Fruit fly (Drosophila melanogaster) whole organism, embryonic: Measurements from ENCODE around the gene CG42271.

Experiments
- Atf-2 ChIP-seq: fragments of 200-800 bp; sonication (Bioruptor generic); optimal IDR thresholded peaks from 2 replicates; lab custom pipeline; 2016; ENCODE audit warnings: missing biosample characterization, missing genetic modification characterization
- Awh ChIP-seq: fragments of 200-800 bp; sonication (Bioruptor generic); IDR thresholded peaks from 2 replicates; pipeline ENCODE4, ENCODE4 v1.3.6; 2022; ENCODE audit warnings: missing biosample characterization, missing genetic modification characterization
- CG10147 ChIP-seq: fragments of 200-800 bp; sonication (Bioruptor generic); optimal IDR thresholded peaks from 2 replicates; lab custom pipeline; 2019; ENCODE audit warnings: missing biosample characterization, mild to moderate bottlenecking, missing genetic modification characterization, moderate library complexity
- CG10565 ChIP-seq: fragments of 200-800 bp; sonication (Bioruptor generic); optimal IDR thresholded peaks from 3 replicates; lab custom pipeline; 2016; ENCODE audit warnings: missing biosample characterization, mild to moderate bottlenecking, missing genetic modification characterization
- CG11560 ChIP-seq: fragments of 200-800 bp; sonication (Bioruptor generic); IDR thresholded peaks from 3 replicates; pipeline ENCODE4 v1.3.6; 2022; ENCODE audit warnings: missing biosample characterization, missing genetic modification characterization
- CG14441 ChIP-seq: fragments of 200-800 bp; sonication (Bioruptor generic); IDR thresholded peaks from 2 replicates; pipeline ENCODE4 v1.3.6; 2022; ENCODE audit warnings: missing biosample characterization, missing genetic modification characterization
- CG15514 ChIP-seq: fragments of 200-800 bp; sonication (Bioruptor generic); optimal IDR thresholded peaks from 3 replicates; lab custom pipeline; 2017; ENCODE audit warnings: missing biosample characterization, missing genetic modification characterization, mild to moderate bottlenecking, moderate library complexity, missing genetic modification reagents
- CG1602 ChIP-seq: fragments of 200-800 bp; sonication (Bioruptor generic); optimal IDR thresholded peaks from 3 replicates; lab custom pipeline; 2016; ENCODE audit warnings: missing biosample characterization, missing genetic modification characterization
- CG17359 ChIP-seq: fragments of 200-800 bp; sonication (Bioruptor generic); optimal IDR thresholded peaks from 3 replicates; lab custom pipeline; 2018; ENCODE audit warnings: missing biosample characterization, mild to moderate bottlenecking, missing genetic modification characterization, moderate library complexity
- CG1792 ChIP-seq: fragments of 200-800 bp; sonication (Bioruptor generic); optimal IDR thresholded peaks from 2 replicates; lab custom pipeline; 2016; ENCODE audit warnings: missing biosample characterization, missing genetic modification characterization
- CG18262 ChIP-seq: fragments of 200-800 bp; optimal IDR thresholded peaks from 3 replicates; lab custom pipeline; 2019; ENCODE audit warnings: missing biosample characterization, mild to moderate bottlenecking, missing genetic modification characterization, moderate library complexity
- CG18619 ChIP-seq: fragments of 200-800 bp; sonication (Bioruptor generic); optimal IDR thresholded peaks from 3 replicates; lab custom pipeline; 2017; ENCODE audit warnings: missing biosample characterization, mild to moderate bottlenecking, missing genetic modification characterization
- CG2120 ChIP-seq: fragments of 200-800 bp; sonication (Bioruptor generic); optimal IDR thresholded peaks from 3 replicates; lab custom pipeline; 2016; ENCODE audit warnings: missing biosample characterization, missing genetic modification characterization
- CG30431 ChIP-seq: fragments of 200-800 bp; sonication (Bioruptor generic); optimal IDR thresholded peaks from 2 replicates; lab custom pipeline; 2017; ENCODE audit warnings: missing biosample characterization, missing genetic modification characterization
- CG3281 ChIP-seq: fragments of 200-800 bp; sonication (Bioruptor generic); optimal IDR thresholded peaks from 3 replicates; lab custom pipeline; 2017; ENCODE audit warnings: missing biosample characterization, mild to moderate bottlenecking, missing genetic modification characterization
- CG4424 ChIP-seq: fragments of 200-800 bp; sonication (Bioruptor generic); optimal IDR thresholded peaks from 3 replicates; lab custom pipeline; 2016; ENCODE audit warnings: missing biosample characterization, missing genetic modification characterization
- CG4707 ChIP-seq: fragments of 200-800 bp; sonication (Bioruptor generic); optimal IDR thresholded peaks from 2 replicates; lab custom pipeline; 2018; ENCODE audit warnings: missing biosample characterization, mild to moderate bottlenecking, missing genetic modification characterization, moderate library complexity
- CG7556 ChIP-seq: fragments of 200-800 bp; sonication (Bioruptor generic); optimal IDR thresholded peaks from 2 replicates; lab custom pipeline; 2017; ENCODE audit warnings: missing biosample characterization, mild to moderate bottlenecking, missing genetic modification characterization
- CG7786 ChIP-seq: fragments of 200-800 bp; sonication (Bioruptor generic); optimal IDR thresholded peaks from 2 replicates; lab custom pipeline; 2016; ENCODE audit warnings: missing biosample characterization, missing genetic modification characterization
- CG8388 ChIP-seq: fragments of 200-800 bp; sonication (Bioruptor generic); optimal IDR thresholded peaks from 2 replicates; lab custom pipeline; 2019; ENCODE audit warnings: missing biosample characterization, mild to moderate bottlenecking, missing genetic modification characterization, moderate library complexity
- Camta ChIP-seq: fragments of 200-800 bp; sonication (Bioruptor generic); optimal IDR thresholded peaks from 2 replicates; lab custom pipeline; 2016; ENCODE audit warnings: missing biosample characterization, missing genetic modification characterization
- Ets65A ChIP-seq: fragments of 200-800 bp; sonication (Bioruptor generic); peaks from one replicate; lab custom pipeline; 2016; ENCODE audit warnings: missing biosample characterization, missing genetic modification characterization
- GATAe ChIP-seq: fragments of 200-800 bp; sonication (Bioruptor generic); conservative IDR thresholded peaks from 2 replicates; pipeline ENCODE4 v1.3.6; 2022; ENCODE audit warnings: missing biosample characterization, missing genetic modification characterization
- HLH4C ChIP-seq: fragments of 200-800 bp; sonication (Bioruptor generic); IDR thresholded peaks from 3 replicates; pipeline ENCODE4 v1.3.6; 2022; ENCODE audit warnings: missing biosample characterization, missing genetic modification characterization; ENCODE audit not compliant: partially characterized antibody
- HmgD ChIP-seq: fragments of 200-800 bp; sonication (Bioruptor generic); optimal IDR thresholded peaks from 3 replicates; lab custom pipeline; 2016; ENCODE audit warnings: missing biosample characterization, missing genetic modification characterization
- Neu2 ChIP-seq: fragments of 200-800 bp; sonication (Bioruptor generic); optimal IDR thresholded peaks from 3 replicates; lab custom pipeline; 2016; ENCODE audit warnings: missing biosample characterization, missing genetic modification characterization, borderline replicate concordance
- NfI ChIP-seq: fragments of 200-800 bp; sonication (Bioruptor generic); optimal IDR thresholded peaks from 3 replicates; lab custom pipeline; 2018; ENCODE audit warnings: missing biosample characterization, mild to moderate bottlenecking, missing genetic modification characterization, moderate library complexity
- Oaz ChIP-seq: fragments of 200-800 bp; sonication (Bioruptor generic); IDR thresholded peaks from 2 replicates; pipeline ENCODE4 v1.3.6; 2022; ENCODE audit warnings: missing biosample characterization, missing genetic modification characterization
- Ptx1 ChIP-seq: fragments of 200-800 bp; sonication (Bioruptor generic); IDR thresholded peaks from 2 replicates; pipeline ENCODE4 v1.3.6; 2022; ENCODE audit warnings: missing biosample characterization, missing genetic modification characterization
- Sin3A ChIP-seq: fragments of >200 bp; optimal IDR thresholded peaks from 2 replicates; lab custom pipeline; 2018
- Vsx1 ChIP-seq: fragments of 200-800 bp; sonication (Bioruptor generic); optimal IDR thresholded peaks from 2 replicates; lab custom pipeline; 2017; ENCODE audit warnings: missing biosample characterization, mild to moderate bottlenecking, missing genetic modification characterization, missing genetic modification reagents
- Xrp1 ChIP-seq: fragments of 200-800 bp; sonication (Bioruptor generic); IDR thresholded peaks from 2 replicates; pipeline ENCODE4 v1.3.6; 2022; ENCODE audit warnings: missing biosample characterization, missing genetic modification characterization
- al ChIP-seq: fragments of 200-800 bp; sonication (Bioruptor generic); IDR thresholded peaks from 2 replicates; pipeline ENCODE4 v1.3.6; 2022; ENCODE audit warnings: missing biosample characterization, missing genetic modification characterization
- bbx ChIP-seq: fragments of 200-800 bp; sonication (Bioruptor generic); IDR thresholded peaks from 2 replicates; pipeline ENCODE4 v1.3.6; 2022; ENCODE audit warnings: missing biosample characterization, missing genetic modification characterization; ENCODE audit not compliant: partially characterized antibody
- cas ChIP-seq: fragments of 200-800 bp; sonication (Bioruptor generic); IDR thresholded peaks from 2 replicates; pipeline ENCODE4 v1.3.6; 2022; ENCODE audit warnings: missing biosample characterization, missing genetic modification characterization
- crol ChIP-seq: fragments of 200-800 bp; sonication (Bioruptor generic); IDR thresholded peaks from 2 replicates; pipeline ENCODE4 v1.3.6; 2022; ENCODE audit warnings: missing biosample characterization, missing genetic modification characterization
- danr ChIP-seq: fragments of 200-800 bp; sonication (Bioruptor generic); IDR thresholded peaks from 2 replicates; pipeline ENCODE4 v1.3.6; 2022; ENCODE audit warnings: missing biosample characterization, missing genetic modification characterization
- dimm ChIP-seq: fragments of 200-800 bp; sonication (Bioruptor generic); IDR thresholded peaks from 2 replicates; pipeline ENCODE4 v1.3.6; 2022; ENCODE audit warnings: missing biosample characterization, missing genetic modification characterization
- fru ChIP-seq: fragments of >200 bp; optimal IDR thresholded peaks from 2 replicates; lab custom pipeline; 2017
- grn ChIP-seq: fragments of 200-800 bp; sonication (Bioruptor generic); optimal IDR thresholded peaks from 3 replicates; lab custom pipeline; 2017; ENCODE audit warnings: missing biosample characterization, missing genetic modification characterization
- insv ChIP-seq, 2 experiments: fragments of 200-800 bp; sonication (Bioruptor generic); optimal IDR thresholded peaks; 3 replicates each; lab custom pipeline; 2016 to 2018; ENCODE audit warnings: missing biosample characterization in 2 of 2, missing genetic modification characterization in 2 of 2
- lov ChIP-seq, 2 experiments: fragments of 200-800 bp in 1 of 2; fragments of >200 bp in 1 of 2; sonication (Bioruptor generic) in 1 of 2; IDR thresholded peaks in 1 of 2; optimal IDR thresholded peaks in 1 of 2; 2 replicates in 1 of 2; 3 replicates in 1 of 2; pipeline versions ENCODE4 v1.3.6 to Lab custom; 2017 to 2022; ENCODE audit warnings: missing biosample characterization in 1 of 2, missing genetic modification characterization in 1 of 2
- onecut ChIP-seq: fragments of 200-800 bp; sonication (Bioruptor generic); IDR thresholded peaks from 2 replicates; pipeline ENCODE4 v1.3.6; 2022; ENCODE audit warnings: missing biosample characterization, missing genetic modification characterization
- pnt ChIP-seq: fragments of 200-800 bp; sonication (Bioruptor generic); optimal IDR thresholded peaks from 3 replicates; lab custom pipeline; 2016; ENCODE audit warnings: missing biosample characterization, missing genetic modification characterization
- sima ChIP-seq: fragments of 200-800 bp; sonication (Bioruptor generic); optimal IDR thresholded peaks from 2 replicates; lab custom pipeline; 2016; ENCODE audit warnings: missing biosample characterization, missing genetic modification characterization
- slou ChIP-seq: fragments of 200-800 bp; sonication (Bioruptor generic); optimal IDR thresholded peaks from 3 replicates; lab custom pipeline; 2016; ENCODE audit warnings: missing biosample characterization, missing genetic modification characterization
- stwl ChIP-seq: fragments of 200-800 bp; sonication (Bioruptor generic); optimal IDR thresholded peaks from 3 replicates; lab custom pipeline; 2018; ENCODE audit warnings: missing biosample characterization, mild to moderate bottlenecking, missing genetic modification characterization, moderate library complexity
- tap ChIP-seq: fragments of 200-800 bp; optimal IDR thresholded peaks from 3 replicates; lab custom pipeline; 2019; ENCODE audit warnings: missing biosample characterization, mild to moderate bottlenecking, missing genetic modification characterization, moderate library complexity
- wek ChIP-seq: fragments of 200-800 bp; sonication (Bioruptor generic); optimal IDR thresholded peaks from 3 replicates; lab custom pipeline; 2018; ENCODE audit warnings: missing biosample characterization, mild to moderate bottlenecking, missing genetic modification characterization, moderate library complexity
- zen2 ChIP-seq: fragments of 200-800 bp; sonication (Bioruptor generic); IDR thresholded peaks from 3 replicates; pipeline ENCODE4 v1.3.6; 2022; ENCODE audit warnings: missing biosample characterization, missing genetic modification characterization; ENCODE audit not compliant: partially characterized antibody

Gene CG42271

DNA sequence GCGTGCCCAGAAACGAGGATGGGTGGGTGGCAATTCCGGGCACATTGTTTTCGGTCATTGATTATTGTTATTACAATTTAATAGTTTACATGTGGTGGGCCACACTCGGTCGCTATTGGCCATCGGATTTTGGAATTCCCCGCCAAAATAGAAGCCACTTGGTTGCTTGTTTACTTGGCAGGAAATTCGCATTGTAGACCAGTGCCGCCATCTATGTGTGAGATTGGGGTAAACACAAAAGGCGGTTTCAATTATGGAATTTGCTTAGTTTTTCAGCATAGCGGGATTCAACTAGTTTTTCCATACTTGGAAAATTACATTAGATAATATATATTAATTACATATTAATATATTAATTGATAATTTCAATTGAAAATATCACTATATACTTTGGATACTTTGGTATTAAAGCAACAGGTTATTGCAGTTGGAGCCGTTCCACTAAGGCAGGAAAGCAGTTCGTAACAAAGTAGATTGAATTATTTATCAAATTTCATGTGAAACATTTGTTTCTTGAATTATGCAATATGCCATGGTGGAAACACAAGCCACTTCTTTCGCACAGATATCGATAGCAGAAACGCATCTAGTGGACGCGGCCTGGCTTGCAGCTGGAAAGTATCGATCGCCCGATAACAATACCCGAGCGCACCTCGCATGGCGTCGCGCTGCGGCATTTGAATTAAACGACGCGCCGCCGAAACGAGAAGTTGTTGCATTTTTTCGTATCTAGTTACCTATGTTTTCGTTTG lies 13.3 kb upstream of the CG42271 start, which contains the start of gene mud (continued):
- TF ChIP-seq HmgD (GFP tag; lab: Kevin White, UChicago) (no peak), zen2 (GFP tag; lab: Robert Waterston, UW) (0 out of 3 replicates have a peak, but pooled peaks have one; percentile 13), wek (GFP tag; lab: Kevin White, UChicago) (peak; percentile 54), CG10147 (GFP tag; lab: Kevin White, UChicago) (no peak), CG18262 (tag; lab: Kevin White, UChicago) (peak; percentile 60), Ets65A (peak; percentile 79), dimm (GFP tag; lab: Robert Waterston, UW) (no peak), CG30431 (GFP tag; lab: Kevin White, UChicago) (peak; percentile 28), NfI (GFP tag; lab: Kevin White, UChicago) (no peak), CG7786 (GFP tag; lab: Kevin White, UChicago) (no peak), Vsx1 (GFP tag; lab: Kevin White, UChicago) (no peak), Sin3A (lab: Kevin White, UChicago) (peak; percentile 42), al (GFP tag; lab: Robert Waterston, UW) (no peak), CG11560 (no peak), Neu2 (GFP tag; lab: Kevin White, UChicago) (no peak), onecut (GFP tag; lab: Robert Waterston, UW) (no peak), Atf-2 (no peak), CG1602 (GFP tag; lab: Kevin White, UChicago) (no peak), cas (GFP tag; lab: Robert Waterston, UW) (no peak), HLH4C (peak; percentile 77), pnt (GFP tag; lab: Kevin White, UChicago) (no peak), insv (GFP tag; optimal IDR thresholded peaks at IDR 0.05; lab: Kevin White, UChicago) (peak in 1 of 2 experiments; percentile 14), Awh (GFP tag; lab: Robert Waterston, UW) (0 out of 2 replicates have a peak, but pooled peaks have one; percentile 38), lov (optimal IDR thresholded peaks at IDR 0.05; lab: Kevin White, UChicago) (no peak), lov (GFP tag; IDR thresholded peaks at IDR 0.05; lab: Robert Waterston, UW) (no peak), tap (tag; lab: Kevin White, UChicago) (no peak), CG17359 (tag; lab: Kevin White, UChicago) (no peak), CG4707 (no peak), CG10565 (GFP tag; lab: Kevin White, UChicago) (no peak), CG18619 (GFP tag; lab: Kevin White, UChicago) (peak; percentile 12), CG7556 (GFP tag; lab: Kevin White, UChicago) (no peak), Ptx1 (GFP tag; lab: Robert Waterston, UW) (peak; percentile 36; the same call in 1 of the 2 replicates), CG15514 (GFP tag; lab: Kevin White, UChicago) (peak; percentile 29), CG1792 (no peak), sima (GFP tag; lab: Kevin White, UChicago) (no peak), fru (lab: Kevin White, UChicago) (no peak), Camta (GFP tag; lab: Kevin White, UChicago) (no peak), stwl (peak; percentile 40), CG3281 (GFP tag; lab: Kevin White, UChicago) (no peak), CG14441 (peak; percentile 50; the same call in 1 of the 2 replicates), CG8388 (GFP tag; lab: Kevin White, UChicago) (peak; percentile 21), crol (GFP tag; lab: Robert Waterston, UW) (no peak), danr (GFP tag; lab: Robert Waterston, UW) (no peak), grn (GFP tag; lab: Kevin White, UChicago) (no peak), Oaz (GFP tag; lab: Robert Waterston, UW) (no peak), bbx (GFP tag; lab: Robert Waterston, UW) (peak; percentile 77), CG4424 (GFP tag; lab: Kevin White, UChicago) (peak; percentile 10), Xrp1 (GFP tag; lab: Robert Waterston, UW) (peak; percentile 44; the same call in 1 of the 2 replicates), GATAe (no peak), CG2120 (GFP tag; lab: Kevin White, UChicago) (peak; percentile 26), slou (GFP tag; lab: Kevin White, UChicago) (no peak)
